Fruit fly (Drosophila melanogaster) whole organism, embryonic: ENCODE results near the gene bwa.

Experiments
- ATbp ChIP-seq: fragments of 200-800 bp; sonication (Bioruptor generic); optimal IDR thresholded peaks from 2 replicates; lab custom pipeline; 2017; ENCODE audit warnings: missing biosample characterization, mild to moderate bottlenecking, missing genetic modification characterization, missing genetic modification reagents
- Antp ChIP-seq: fragments of 200-800 bp; sonication (Bioruptor generic); optimal IDR thresholded peaks from 3 replicates; lab custom pipeline; 2016; ENCODE audit warnings: missing biosample characterization, missing genetic modification characterization
- BtbVII ChIP-seq: fragments of 200-800 bp; sonication (Bioruptor generic); optimal IDR thresholded peaks from 3 replicates; lab custom pipeline; 2017; ENCODE audit warnings: missing biosample characterization, mild to moderate bottlenecking, missing genetic modification characterization
- CG10321 ChIP-seq: fragments of 200-800 bp; sonication (Bioruptor generic); IDR thresholded peaks from 2 replicates; pipeline ENCODE4 v1.3.6; 2022; ENCODE audit warnings: missing biosample characterization, missing genetic modification characterization
- CG10462 ChIP-seq: fragments of 200-800 bp; sonication (Bioruptor generic); optimal IDR thresholded peaks from 2 replicates; lab custom pipeline; 2016; ENCODE audit warnings: missing biosample characterization, missing genetic modification characterization
- CG10959 ChIP-seq: fragments of 200-800 bp; sonication (Bioruptor generic); IDR thresholded peaks from 2 replicates; pipeline ENCODE4 v1.3.6; 2022; ENCODE audit warnings: missing biosample characterization, missing genetic modification characterization
- CG13424 ChIP-seq: fragments of 200-800 bp; sonication (Bioruptor generic); optimal IDR thresholded peaks from 2 replicates; lab custom pipeline; 2019; ENCODE audit warnings: missing biosample characterization, mild to moderate bottlenecking, missing genetic modification characterization, moderate library complexity
- CG14014 ChIP-seq: fragments of 200-800 bp; sonication (Bioruptor generic); IDR thresholded peaks from 2 replicates; pipeline ENCODE4 v1.3.6; 2022; ENCODE audit warnings: missing biosample characterization, missing genetic modification characterization
- CG14050 ChIP-seq: fragments of 200-800 bp; sonication (Bioruptor generic); IDR thresholded peaks from 3 replicates; pipeline ENCODE4 v1.3.6; 2022; ENCODE audit warnings: missing biosample characterization, missing genetic modification characterization
- CG14441 ChIP-seq: fragments of 200-800 bp; sonication (Bioruptor generic); IDR thresholded peaks from 2 replicates; pipeline ENCODE4 v1.3.6; 2022; ENCODE audit warnings: missing biosample characterization, missing genetic modification characterization
- CG17186 ChIP-seq: fragments of 200-800 bp; sonication (Bioruptor generic); optimal IDR thresholded peaks from 3 replicates; lab custom pipeline; 2017; ENCODE audit warnings: missing biosample characterization, missing genetic modification reagents, missing genetic modification characterization
- CG1792 ChIP-seq: fragments of 200-800 bp; sonication (Bioruptor generic); optimal IDR thresholded peaks from 2 replicates; lab custom pipeline; 2016; ENCODE audit warnings: missing biosample characterization, missing genetic modification characterization
- CG18599 ChIP-seq: fragments of 200-800 bp; sonication (Bioruptor generic); optimal IDR thresholded peaks from 3 replicates; lab custom pipeline; 2017; ENCODE audit warnings: missing biosample characterization, missing genetic modification characterization, mild to moderate bottlenecking, moderate library complexity, missing genetic modification reagents
- CG2116 ChIP-seq: fragments of 200-800 bp; sonication (Bioruptor generic); optimal IDR thresholded peaks from 3 replicates; lab custom pipeline; 2018; ENCODE audit warnings: missing biosample characterization, mild to moderate bottlenecking, missing genetic modification characterization
- CG30403 ChIP-seq: fragments of 200-800 bp; sonication (Bioruptor generic); optimal IDR thresholded peaks from 3 replicates; lab custom pipeline; 2016; ENCODE audit warnings: missing biosample characterization, missing genetic modification characterization
- CG43689 ChIP-seq: fragments of 200-800 bp; sonication (Bioruptor generic); IDR thresholded peaks from 2 replicates; pipeline ENCODE4 v1.3.6; 2022; ENCODE audit warnings: missing biosample characterization, missing genetic modification characterization
- CG4617 ChIP-seq: fragments of 200-800 bp; sonication (Bioruptor generic); optimal IDR thresholded peaks from 3 replicates; lab custom pipeline; 2016; ENCODE audit warnings: missing biosample characterization, missing genetic modification characterization, borderline replicate concordance
- CG7372 ChIP-seq: fragments of 200-800 bp; sonication (Bioruptor generic); IDR thresholded peaks from 2 replicates; pipeline ENCODE4 v1.3.6; 2022; ENCODE audit warnings: missing biosample characterization, missing genetic modification characterization
- CG8765 ChIP-seq: fragments of 200-800 bp; sonication (Bioruptor generic); IDR thresholded peaks from 2 replicates; pipeline ENCODE4 v1.3.6; 2022; ENCODE audit warnings: missing biosample characterization, missing genetic modification characterization
- CG8944 ChIP-seq: fragments of 200-800 bp; sonication (Bioruptor generic); optimal IDR thresholded peaks from 3 replicates; lab custom pipeline; 2016; ENCODE audit warnings: missing biosample characterization, missing genetic modification characterization
- Dek ChIP-seq: fragments of 200-800 bp; sonication (Bioruptor generic); optimal IDR thresholded peaks from 3 replicates; lab custom pipeline; 2019; ENCODE audit warnings: missing biosample characterization, mild to moderate bottlenecking, missing genetic modification characterization, moderate library complexity
- Hr39 ChIP-seq: fragments of >200 bp; optimal IDR thresholded peaks from 2 replicates; lab custom pipeline; 2017
- Kr ChIP-seq: fragments of 200-800 bp; sonication (Bioruptor generic); optimal IDR thresholded peaks from 2 replicates; lab custom pipeline; 2017; ENCODE audit warnings: missing biosample characterization, mild to moderate bottlenecking, missing genetic modification characterization
- MESR4 ChIP-seq: fragments of 200-800 bp; sonication (Bioruptor generic); optimal IDR thresholded peaks from 2 replicates; lab custom pipeline; 2018; ENCODE audit warnings: missing biosample characterization, mild to moderate bottlenecking, missing genetic modification characterization, moderate library complexity
- Neu2 ChIP-seq: fragments of 200-800 bp; sonication (Bioruptor generic); optimal IDR thresholded peaks from 3 replicates; lab custom pipeline; 2016; ENCODE audit warnings: missing biosample characterization, missing genetic modification characterization, borderline replicate concordance
- Nf-YB ChIP-seq: fragments of 200-800 bp; sonication (Bioruptor generic); optimal IDR thresholded peaks from 3 replicates; lab custom pipeline; 2019; ENCODE audit warnings: missing biosample characterization, mild to moderate bottlenecking, missing genetic modification characterization, moderate library complexity
- Optix ChIP-seq: fragments of 200-800 bp; sonication (Bioruptor generic); IDR thresholded peaks from 3 replicates; pipeline ENCODE4 v1.3.6; 2022; ENCODE audit warnings: missing biosample characterization, missing genetic modification characterization
- Rx ChIP-seq: fragments of 200-800 bp; sonication (Bioruptor generic); IDR thresholded peaks from 2 replicates; pipeline ENCODE4 v1.3.6; 2022; ENCODE audit warnings: missing biosample characterization, missing genetic modification characterization
- Ssrp ChIP-seq: fragments of 200-800 bp; sonication (Bioruptor generic); optimal IDR thresholded peaks from 2 replicates; lab custom pipeline; 2018; ENCODE audit warnings: missing biosample characterization, mild to moderate bottlenecking, missing genetic modification characterization, moderate library complexity
- Stat92E ChIP-seq, 3 experiments: fragments of >200 bp in 2 of 3; fragments of 200-800 bp in 1 of 3; sonication (Bioruptor generic) in 1 of 3; optimal IDR thresholded peaks; 2 replicates each; lab custom pipeline; 2017 to 2019; ENCODE audit warnings: missing biosample characterization in 3 of 3, missing genetic modification characterization in 3 of 3, mild to moderate bottlenecking in 1 of 3, moderate library complexity in 1 of 3
- Taf1 ChIP-seq: fragments of 200-800 bp; sonication (Bioruptor generic); IDR thresholded peaks from 2 replicates; pipeline ENCODE4 v1.3.6; 2022; ENCODE audit warnings: missing biosample characterization, missing genetic modification characterization
- Xrp1 ChIP-seq: fragments of 200-800 bp; sonication (Bioruptor generic); IDR thresholded peaks from 2 replicates; pipeline ENCODE4 v1.3.6; 2022; ENCODE audit warnings: missing biosample characterization, missing genetic modification characterization
- ato ChIP-seq: fragments of 200-800 bp; sonication (Bioruptor generic); IDR thresholded peaks from 2 replicates; pipeline ENCODE4 v1.3.6; 2022; ENCODE audit warnings: missing biosample characterization, missing genetic modification characterization; ENCODE audit not compliant: partially characterized antibody
- chinmo ChIP-seq: fragments of 200-800 bp; sonication (Bioruptor generic); IDR thresholded peaks from 4 replicates; pipeline ENCODE4 v1.3.6; 2022; ENCODE audit warnings: missing biosample characterization, missing genetic modification characterization; ENCODE audit not compliant: partially characterized antibody
- cwo ChIP-seq: fragments of 200-800 bp; sonication (Bioruptor generic); optimal IDR thresholded peaks from 3 replicates; lab custom pipeline; 2017; ENCODE audit warnings: missing biosample characterization, missing genetic modification characterization, mild to moderate bottlenecking, moderate library complexity, missing genetic modification reagents
- dpn ChIP-seq, 2 experiments: fragments of 200-800 bp; sonication (Bioruptor generic); optimal IDR thresholded peaks; 3 replicates each; lab custom pipeline; 2016; ENCODE audit warnings: missing biosample characterization in 2 of 2, missing genetic modification characterization in 2 of 2
- dysf ChIP-seq: fragments of 200-800 bp; sonication (Bioruptor generic); IDR thresholded peaks from 3 replicates; pipeline ENCODE4 v1.3.6; 2022; ENCODE audit warnings: missing biosample characterization, missing genetic modification characterization
- fd102C ChIP-seq: fragments of 200-800 bp; sonication (Bioruptor generic); optimal IDR thresholded peaks from 2 replicates; lab custom pipeline; 2018; ENCODE audit warnings: missing biosample characterization, mild to moderate bottlenecking, missing genetic modification characterization, moderate library complexity
- h ChIP-seq: fragments of >200 bp; optimal IDR thresholded peaks from 2 replicates; lab custom pipeline; 2017
- hb ChIP-seq: fragments of 200-800 bp; sonication (Bioruptor generic); IDR thresholded peaks from 3 replicates; pipeline ENCODE4 v1.3.6; 2022; ENCODE audit warnings: missing biosample characterization, missing genetic modification characterization; ENCODE audit not compliant: partially characterized antibody
- her ChIP-seq: fragments of 200-800 bp; sonication (Bioruptor generic); optimal IDR thresholded peaks from 2 replicates; lab custom pipeline; 2016; ENCODE audit warnings: missing biosample characterization, missing genetic modification characterization
- kay ChIP-seq: fragments of 200-800 bp; sonication (Bioruptor generic); optimal IDR thresholded peaks from 2 replicates; lab custom pipeline; 2016; ENCODE audit warnings: missing biosample characterization, missing genetic modification characterization
- ken ChIP-seq: fragments of 200-800 bp; sonication (Bioruptor generic); IDR thresholded peaks from 3 replicates; pipeline ENCODE4 v1.3.6; 2022; ENCODE audit warnings: missing biosample characterization, missing genetic modification characterization
- mam ChIP-seq: fragments of 200-800 bp; sonication (Bioruptor generic); optimal IDR thresholded peaks from 3 replicates; lab custom pipeline; 2016; ENCODE audit warnings: missing biosample characterization, missing genetic modification characterization
- schlank ChIP-seq: fragments of 200-800 bp; sonication (Bioruptor generic); optimal IDR thresholded peaks from 2 replicates; lab custom pipeline; 2018; ENCODE audit warnings: missing biosample characterization, mild to moderate bottlenecking, missing genetic modification characterization
- slou ChIP-seq: fragments of 200-800 bp; sonication (Bioruptor generic); optimal IDR thresholded peaks from 3 replicates; lab custom pipeline; 2016; ENCODE audit warnings: missing biosample characterization, missing genetic modification characterization
- tio ChIP-seq: fragments of 200-800 bp; sonication (Bioruptor generic); optimal IDR thresholded peaks from 2 replicates; lab custom pipeline; 2017; ENCODE audit warnings: missing biosample characterization, missing genetic modification characterization, inconsistent platforms
- tna ChIP-seq: fragments of 200-800 bp; sonication (Bioruptor generic); IDR thresholded peaks from 2 replicates; pipeline ENCODE4 v1.3.6; 2022; ENCODE audit warnings: missing biosample characterization, missing genetic modification characterization; ENCODE audit not compliant: partially characterized antibody
- vvl ChIP-seq: fragments of 200-800 bp; sonication (Bioruptor generic); IDR thresholded peaks from 2 replicates; pipeline ENCODE4 v1.3.6; 2022; ENCODE audit warnings: missing biosample characterization, missing genetic modification characterization

bwa gene

dm6 chr2L:20082965-20083855 is 17.0 kb downstream of the bwa start (continued):
- TF ChIP-seq CG17186 (GFP tag; lab: Kevin White, UChicago) = no peak
- TF ChIP-seq cwo (GFP tag; lab: Kevin White, UChicago) = no peak
- no peak for TF ChIP-seq CG10321 (GFP tag; lab: Robert Waterston, UW)
- no peak for TF ChIP-seq CG8944 (GFP tag; lab: Kevin White, UChicago)
- TF ChIP-seq schlank (tag; lab: Kevin White, UChicago) = no peak
- TF ChIP-seq Rx (GFP tag; lab: Robert Waterston, UW) = no peak
- TF ChIP-seq Hr39 (lab: Kevin White, UChicago) = no peak
- no peak for TF ChIP-seq Optix (GFP tag; lab: Robert Waterston, UW)
- TF ChIP-seq kay (GFP tag; lab: Kevin White, UChicago) = no peak
- no peak for TF ChIP-seq CG10959
- no peak for TF ChIP-seq Antp (GFP tag; lab: Kevin White, UChicago)
- peak; percentile 24 for TF ChIP-seq Ssrp (tag; lab: Kevin White, UChicago)
- TF ChIP-seq CG43689 = no peak
- no peak for TF ChIP-seq vvl (GFP tag; lab: Robert Waterston, UW)
- no peak for TF ChIP-seq CG7372 (GFP tag; lab: Robert Waterston, UW)
- TF ChIP-seq Stat92E (GFP tag; optimal IDR thresholded peaks at IDR 0.05; lab: Kevin White, UChicago) = no peak
- TF ChIP-seq CG13424 (tag; lab: Kevin White, UChicago) = no peak
- TF ChIP-seq CG1792 (GFP tag; lab: Kevin White, UChicago) = no peak
- TF ChIP-seq slou (GFP tag; lab: Kevin White, UChicago) = no peak
- no peak for TF ChIP-seq CG14014 (GFP tag; lab: Robert Waterston, UW)
- no peak for TF ChIP-seq CG10462 (GFP tag; lab: Kevin White, UChicago)
- no peak for TF ChIP-seq Dek (tag; lab: Kevin White, UChicago)
- TF ChIP-seq CG30403 (GFP tag; lab: Kevin White, UChicago) = peak; percentile 6
- TF ChIP-seq Nf-YB (GFP tag; lab: Kevin White, UChicago) = no peak
- TF ChIP-seq Taf1 (GFP tag; lab: Robert Waterston, UW) = no peak
- TF ChIP-seq h (lab: Kevin White, UChicago) = no peak
- TF ChIP-seq CG14441 (GFP tag; lab: Robert Waterston, UW) = 0 out of 2 replicates have a peak, but pooled peaks have one; percentile 8
- peak; percentile 33; the same call in 1 of the 2 replicates for TF ChIP-seq ato (GFP tag; lab: Robert Waterston, UW)
- no peak for TF ChIP-seq her (GFP tag; lab: Kevin White, UChicago)
- TF ChIP-seq ATbp (GFP tag; lab: Kevin White, UChicago) = peak; percentile 8
- TF ChIP-seq tio (GFP tag; lab: Kevin White, UChicago) = peak; percentile 4
- no peak for TF ChIP-seq MESR4 (GFP tag; lab: Kevin White, UChicago)
- TF ChIP-seq fd102C (GFP tag; lab: Kevin White, UChicago) = no peak
- no peak for TF ChIP-seq CG2116 (GFP tag; lab: Kevin White, UChicago)
- peak; percentile 44; the same call in 1 of the 2 replicates for TF ChIP-seq Xrp1
- TF ChIP-seq dysf (GFP tag; lab: Robert Waterston, UW) = peak; percentile 50
- peak in 1 of 2 experiments; percentile 5 for TF ChIP-seq dpn (GFP tag; optimal IDR thresholded peaks at IDR 0.05; lab: Kevin White, UChicago)
- no peak for TF ChIP-seq Kr (GFP tag; lab: Kevin White, UChicago)
- TF ChIP-seq CG18599 (GFP tag; lab: Kevin White, UChicago) = no peak
- TF ChIP-seq tna (GFP tag; lab: Robert Waterston, UW) = no peak; the same call in 1 of the 2 replicates
- no peak for TF ChIP-seq CG4617
- no peak for TF ChIP-seq mam (GFP tag; lab: Kevin White, UChicago)
- TF ChIP-seq Neu2 (GFP tag; lab: Kevin White, UChicago) = no peak
- TF ChIP-seq BtbVII (GFP tag; lab: Kevin White, UChicago) = peak; percentile 37
- TF ChIP-seq chinmo (GFP tag; lab: Robert Waterston, UW) = peak; percentile 86; the same call in 2 of the 4 replicates
- TF ChIP-seq ken (GFP tag; lab: Robert Waterston, UW) = no peak
- TF ChIP-seq CG8765 = no peak
- TF ChIP-seq CG14050 (GFP tag; lab: Robert Waterston, UW) = no peak
- no peak for TF ChIP-seq hb
